Worm (Caenorhabditis elegans): ENCODE data around the gene ttr-14.

ttr-14 gene

DNA sequence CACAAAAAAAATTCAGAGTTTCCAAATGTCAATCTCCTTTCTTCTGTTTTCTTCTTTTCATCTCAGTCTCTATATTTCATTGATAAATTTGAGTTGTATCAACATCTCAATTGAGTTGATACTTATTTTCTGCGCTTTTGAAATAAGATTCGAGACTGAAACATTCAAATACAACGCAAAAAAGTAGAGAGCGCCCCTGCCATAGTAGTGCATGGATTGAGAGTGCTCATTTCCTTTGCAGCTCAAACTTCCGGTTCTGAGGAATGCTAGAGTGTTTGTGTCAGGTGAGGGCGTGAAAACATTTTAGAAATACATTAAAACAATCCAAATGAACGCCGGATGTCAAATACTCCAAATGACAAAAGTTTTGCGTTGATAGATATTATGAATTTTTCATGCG is 23.9 kb upstream of the ttr-14 start:
- no peak for TF ChIP-seq ceh-100 (GFP tag; IDR thresholded peaks at IDR 0.05)
- no peak for TF ChIP-seq ceh-40 (GFP tag; IDR thresholded peaks at IDR 0.05)
- no peak for TF ChIP-seq B0261.1 (tag; optimal IDR thresholded peaks at IDR 0.05)
- no peak for TF ChIP-seq rec-8 (tag; optimal IDR thresholded peaks at IDR 0.05)
- TF ChIP-seq F55B11.4 (tag; optimal IDR thresholded peaks at IDR 0.05; ENCODE audit: borderline replicate concordance, insufficient read depth), result no peak
- TF ChIP-seq F57A8.1 (GFP tag; optimal IDR thresholded peaks at IDR 0.05), result no peak
- no peak for TF ChIP-seq zim-3 (tag; optimal IDR thresholded peaks at IDR 0.05)
- TF ChIP-seq ceh-91 (GFP tag; IDR thresholded peaks at IDR 0.05), result no peak
- TF ChIP-seq nhr-27 (tag; optimal IDR thresholded peaks at IDR 0.05), result no peak
- no peak for TF ChIP-seq attf-6 (GFP tag; IDR thresholded peaks at IDR 0.05)

ce11 chrX:10766123-10766622 is 21.1 kb upstream of the ttr-14 start:
- no peak for TF ChIP-seq hlh-12 (tag; optimal IDR thresholded peaks at IDR 0.05)
- peak; percentile 21 for TF ChIP-seq snpc-1.3 (tag; optimal IDR thresholded peaks at IDR 0.05; ENCODE audit: insufficient read depth)
- peak; percentile 20 for TF ChIP-seq T07F8.4 (tag; optimal IDR thresholded peaks at IDR 0.05)
- TF ChIP-seq let-526 (GFP tag; IDR thresholded peaks at IDR 0.05), result 0 out of 2 replicates have a peak, but pooled peaks have one; percentile 36
- peak; percentile 89; the same call in 1 of the 2 replicates for TF ChIP-seq dox-1 (GFP tag; IDR thresholded peaks at IDR 0.05)
- TF ChIP-seq zfh-2 (GFP tag; conservative IDR thresholded peaks at IDR 0.05), result peak; percentile 27; the same call in 1 of the 2 replicates
- peak; percentile 81 for TF ChIP-seq attf-5 (GFP tag; optimal IDR thresholded peaks at IDR 0.05)
- peak; percentile 39 for TF ChIP-seq snpc-3.4 (tag; optimal IDR thresholded peaks at IDR 0.05)
- TF ChIP-seq pbrm-1 (GFP tag; IDR thresholded peaks at IDR 0.05), result peak; percentile 69
- peak; percentile 76 for TF ChIP-seq repo-1 (tag; optimal IDR thresholded peaks at IDR 0.05)
- peak; percentile 82 for TF ChIP-seq madf-10 (tag; optimal IDR thresholded peaks at IDR 0.05)
- TF ChIP-seq die-1 (tag; optimal IDR thresholded peaks at IDR 0.05), result peak; percentile 64
- TF ChIP-seq hrde-1 (tag; optimal IDR thresholded peaks at IDR 0.05; ENCODE audit: borderline replicate concordance), result no peak
- peak; percentile 58 for TF ChIP-seq unc-62 (GFP tag; optimal IDR thresholded peaks at IDR 0.05)
- no peak for TF ChIP-seq D2030.7 (GFP tag; IDR thresholded peaks at IDR 0.05)
- no peak for TF ChIP-seq C17E4.6 (GFP tag; IDR thresholded peaks at IDR 0.05)
- TF ChIP-seq snpc-4 (GFP tag; optimal IDR thresholded peaks at IDR 0.05), result no peak
- TF ChIP-seq snpc-4 (tag; optimal IDR thresholded peaks at IDR 0.05), result peak in 3 of 4 experiments; percentile 50 to 78 (median 64)
- TF ChIP-seq let-607 (tag; optimal IDR thresholded peaks at IDR 0.05), result peak; percentile 51 to 83
- TF ChIP-seq cebp-2 (GFP tag; IDR thresholded peaks at IDR 0.05), result no peak
- peak; percentile 91 for TF ChIP-seq hmg-1.2 (GFP tag; IDR thresholded peaks at IDR 0.05)
- TF ChIP-seq pha-4 (tag; optimal IDR thresholded peaks at IDR 0.05), result peak; percentile 58
- TF ChIP-seq lir-1 (GFP tag; conservative IDR thresholded peaks at IDR 0.05), result 0 out of 2 replicates have a peak, but pooled peaks have one; percentile 35
- TF ChIP-seq ztf-3 (GFP tag; optimal IDR thresholded peaks at IDR 0.05), result peak; percentile 6
- TF ChIP-seq lin-40 (tag; optimal IDR thresholded peaks at IDR 0.05), result peak; percentile 96
- no peak for TF ChIP-seq egl-18 (GFP tag; IDR thresholded peaks at IDR 0.05)
- no peak for TF ChIP-seq F57C9.4 (tag; optimal IDR thresholded peaks at IDR 0.05)
- TF ChIP-seq B0336.3 (GFP tag; IDR thresholded peaks at IDR 0.05), result peak; percentile 94
- TF ChIP-seq Y95B8A.8 (GFP tag; IDR thresholded peaks at IDR 0.05), result peak; percentile 62; the same call in 1 of the 2 replicates
- TF ChIP-seq madf-3 (GFP tag; IDR thresholded peaks at IDR 0.05), result 0 out of 2 replicates have a peak, but pooled peaks have one; percentile 48
- 0 out of 2 replicates have a peak, but pooled peaks have one; percentile 80 for TF ChIP-seq ekl-4 (GFP tag; IDR thresholded peaks at IDR 0.05)
- TF ChIP-seq atf-7 (tag; optimal IDR thresholded peaks at IDR 0.05), result peak; percentile 91
- peak in 1 of 3 experiments; percentile 78 for TF ChIP-seq lin-35 (GFP tag; optimal IDR thresholded peaks at IDR 0.05)
- TF ChIP-seq egl-44 (GFP tag; IDR thresholded peaks at IDR 0.05), result peak; percentile 91
- TF ChIP-seq lin-26 (GFP tag; IDR thresholded peaks at IDR 0.05), result peak; percentile 61
- peak; percentile 43 for TF ChIP-seq ceh-27 (GFP tag; optimal IDR thresholded peaks at IDR 0.05)
